Worm (Caenorhabditis elegans): ENCODE measurements around the gene F47D12.7.

The F47D12.7 gene

ce11 chrIII:6297599-6297998 lies 1.8 kb upstream of the F47D12.7 start:
- TF ChIP-seq ref-1 (GFP tag; conservative IDR thresholded peaks at IDR 0.05): no peak
- no peak for TF ChIP-seq klf-2 (GFP tag; conservative IDR thresholded peaks at IDR 0.05)
- no peak for TF ChIP-seq ztf-29 (GFP tag; IDR thresholded peaks at IDR 0.05)
- no peak for TF ChIP-seq med-1 (GFP tag; optimal IDR thresholded peaks at IDR 0.05; ENCODE audit: insufficient read depth)
- no peak for TF ChIP-seq T22C8.4 (GFP tag; IDR thresholded peaks at IDR 0.05)
- TF ChIP-seq flt-1 (GFP tag; IDR thresholded peaks at IDR 0.05): no peak
- no peak for TF ChIP-seq cog-1 (tag; optimal IDR thresholded peaks at IDR 0.05)
- TF ChIP-seq tab-1 (GFP tag; IDR thresholded peaks at IDR 0.05): no peak
- TF ChIP-seq ztf-23 (GFP tag; IDR thresholded peaks at IDR 0.05): no peak

- TF ChIP-seq cog-1 (tag; optimal IDR thresholded peaks at IDR 0.05) (no peak), med-1 (GFP tag; optimal IDR thresholded peaks at IDR 0.05; ENCODE audit: insufficient read depth) (no peak), tab-1 (GFP tag; IDR thresholded peaks at IDR 0.05) (no peak), flt-1 (GFP tag; IDR thresholded peaks at IDR 0.05) (no peak), ztf-29 (GFP tag; IDR thresholded peaks at IDR 0.05) (no peak), T22C8.4 (GFP tag; IDR thresholded peaks at IDR 0.05) (no peak), klf-2 (GFP tag; conservative IDR thresholded peaks at IDR 0.05) (no peak), ref-1 (GFP tag; conservative IDR thresholded peaks at IDR 0.05) (no peak), ztf-23 (GFP tag; IDR thresholded peaks at IDR 0.05) (no peak)
Observed at ce11 chrIII:6290469-6291182, 5.2 kb downstream of the F47D12.7 start.

- TF ChIP-seq ztf-23 (GFP tag; IDR thresholded peaks at IDR 0.05) (no peak), klf-2 (GFP tag; conservative IDR thresholded peaks at IDR 0.05) (no peak), ztf-29 (GFP tag; IDR thresholded peaks at IDR 0.05) (no peak), tab-1 (GFP tag; IDR thresholded peaks at IDR 0.05) (no peak), ref-1 (GFP tag; conservative IDR thresholded peaks at IDR 0.05) (no peak), cog-1 (tag; optimal IDR thresholded peaks at IDR 0.05) (no peak), med-1 (GFP tag; optimal IDR thresholded peaks at IDR 0.05; ENCODE audit: insufficient read depth) (no peak), flt-1 (GFP tag; IDR thresholded peaks at IDR 0.05) (no peak), T22C8.4 (GFP tag; IDR thresholded peaks at IDR 0.05) (no peak)
Observed at ce11 chrIII:6289366-6289765, 6.5 kb downstream of the F47D12.7 start.

ce11 chrIII:6287195-6287594 lies 8.6 kb downstream of the F47D12.7 start, which contains the start of gene F47D12.6:
F47D12.6 (minus strand) TSS chrIII:6287295.
- no peak for TF ChIP-seq ref-1 (GFP tag; conservative IDR thresholded peaks at IDR 0.05)
- TF ChIP-seq med-1 (GFP tag; optimal IDR thresholded peaks at IDR 0.05; ENCODE audit: insufficient read depth): no peak
- TF ChIP-seq flt-1 (GFP tag; IDR thresholded peaks at IDR 0.05): no peak

ce11 chrIII:6285890-6286289 lies 9.9 kb downstream of the F47D12.7 start, which contains the start of gene gadr-3:
gadr-3 (minus strand) TSS chrIII:6285990.
- TF ChIP-seq ztf-29 (GFP tag; IDR thresholded peaks at IDR 0.05): no peak

- TF ChIP-seq T22C8.4 (GFP tag; IDR thresholded peaks at IDR 0.05): peak; percentile 36; the same call in 1 of the 2 replicates
- no peak for TF ChIP-seq tab-1 (GFP tag; IDR thresholded peaks at IDR 0.05)
- TF ChIP-seq ztf-29 (GFP tag; IDR thresholded peaks at IDR 0.05): no peak
Observed at ce11 chrIII:6283024-6283423, 12.8 kb downstream of the F47D12.7 start.

- no peak for TF ChIP-seq med-1 (GFP tag; optimal IDR thresholded peaks at IDR 0.05; ENCODE audit: insufficient read depth)
- peak; percentile 49; the same call in 1 of the 2 replicates for TF ChIP-seq flt-1 (GFP tag; IDR thresholded peaks at IDR 0.05)
- peak; percentile 74 for TF ChIP-seq cog-1 (tag; optimal IDR thresholded peaks at IDR 0.05)
- no peak for TF ChIP-seq ztf-23 (GFP tag; IDR thresholded peaks at IDR 0.05)
Observed at ce11 chrIII:6280070-6280596, 15.7 kb downstream of the F47D12.7 start, which contains the start of gene hmg-1.2. hmg-1.2 (plus strand) TSS chrIII:6280380.

- TF ChIP-seq cog-1 (tag; optimal IDR thresholded peaks at IDR 0.05) (no peak), ztf-29 (GFP tag; IDR thresholded peaks at IDR 0.05) (no peak), flt-1 (GFP tag; IDR thresholded peaks at IDR 0.05) (no peak), ref-1 (GFP tag; conservative IDR thresholded peaks at IDR 0.05) (no peak), tab-1 (GFP tag; IDR thresholded peaks at IDR 0.05) (no peak), klf-2 (GFP tag; conservative IDR thresholded peaks at IDR 0.05) (no peak), med-1 (GFP tag; optimal IDR thresholded peaks at IDR 0.05; ENCODE audit: insufficient read depth) (no peak), T22C8.4 (GFP tag; IDR thresholded peaks at IDR 0.05) (no peak), ztf-23 (GFP tag; IDR thresholded peaks at IDR 0.05) (no peak)
Observed at ce11 chrIII:6279453-6279852, 16.4 kb downstream of the F47D12.7 start.

ce11 chrIII:6278301-6278827 lies 17.5 kb downstream of the F47D12.7 start, which contains the start of gene C18F10.7:
C18F10.7 (minus strand) TSS chrIII:6278351.
- TF ChIP-seq cog-1 (tag; optimal IDR thresholded peaks at IDR 0.05): peak; percentile 6
- no peak for TF ChIP-seq ref-1 (GFP tag; conservative IDR thresholded peaks at IDR 0.05)

ce11 chrIII:6272868-6273267 lies 23.0 kb downstream of the F47D12.7 start, which contains the start of gene C18F10.2:
C18F10.2 (plus strand) TSS chrIII:6273168.
- TF ChIP-seq ztf-23 (GFP tag; IDR thresholded peaks at IDR 0.05): no peak
- no peak for TF ChIP-seq cog-1 (tag; optimal IDR thresholded peaks at IDR 0.05)
- TF ChIP-seq klf-2 (GFP tag; conservative IDR thresholded peaks at IDR 0.05): no peak
- no peak for TF ChIP-seq tab-1 (GFP tag; IDR thresholded peaks at IDR 0.05)
- no peak for TF ChIP-seq ref-1 (GFP tag; conservative IDR thresholded peaks at IDR 0.05)
- TF ChIP-seq med-1 (GFP tag; optimal IDR thresholded peaks at IDR 0.05; ENCODE audit: insufficient read depth): no peak
- no peak for TF ChIP-seq flt-1 (GFP tag; IDR thresholded peaks at IDR 0.05)
- no peak for TF ChIP-seq ztf-29 (GFP tag; IDR thresholded peaks at IDR 0.05)
- no peak for TF ChIP-seq T22C8.4 (GFP tag; IDR thresholded peaks at IDR 0.05)

Data from whole organism, midembryonic.